Fruit fly (Drosophila melanogaster) S2 (cell line): ENCODE data around the gene CG14810.

Experiments used
- CG8478 ChIP-seq: fragments of >200 bp; optimal IDR thresholded peaks from 2 replicates; lab custom pipeline; 2018
- CTCF ChIP-seq, 2 experiments: fragments of >200 bp; optimal IDR thresholded peaks; 2 replicates each; lab custom pipeline; 2018

Gene CG14810

DNA sequence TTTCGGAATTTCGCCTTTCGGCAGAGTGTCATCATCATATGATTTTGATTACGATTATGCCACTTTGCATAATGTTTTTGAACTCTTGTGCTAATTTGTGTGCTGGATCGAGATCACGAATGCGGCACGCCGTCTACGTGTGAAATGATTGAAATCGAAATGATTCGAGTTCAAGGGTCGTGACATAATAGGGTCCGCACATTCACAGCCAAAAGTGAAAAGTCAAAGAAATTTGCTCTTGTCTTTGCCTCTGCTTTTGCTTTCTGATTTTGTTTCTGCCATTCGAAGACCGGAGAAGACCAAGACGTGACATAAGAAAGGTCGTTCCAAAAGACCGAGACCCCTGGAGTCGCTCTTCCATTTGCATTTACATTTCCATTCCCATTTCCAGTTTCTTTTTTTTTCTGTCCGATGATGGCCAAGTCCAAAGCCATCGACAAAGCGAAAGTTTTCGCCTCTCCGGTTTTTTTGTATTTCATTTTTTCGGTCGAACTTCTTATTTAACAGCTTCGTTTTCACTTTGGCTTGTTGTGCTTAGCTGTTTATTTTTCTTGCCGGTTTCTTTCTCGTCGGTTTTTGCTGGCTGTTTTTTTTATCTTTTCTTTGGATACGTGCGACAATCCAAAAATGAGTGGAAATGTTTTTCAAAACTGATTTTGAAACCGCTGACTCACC lies 14.7 kb upstream of the CG14810 start:
- no peak for TF ChIP-seq CTCF (optimal IDR thresholded peaks at IDR 0.05; lab: Kevin White, UChicago)
- no peak for TF ChIP-seq CG8478

DNA sequence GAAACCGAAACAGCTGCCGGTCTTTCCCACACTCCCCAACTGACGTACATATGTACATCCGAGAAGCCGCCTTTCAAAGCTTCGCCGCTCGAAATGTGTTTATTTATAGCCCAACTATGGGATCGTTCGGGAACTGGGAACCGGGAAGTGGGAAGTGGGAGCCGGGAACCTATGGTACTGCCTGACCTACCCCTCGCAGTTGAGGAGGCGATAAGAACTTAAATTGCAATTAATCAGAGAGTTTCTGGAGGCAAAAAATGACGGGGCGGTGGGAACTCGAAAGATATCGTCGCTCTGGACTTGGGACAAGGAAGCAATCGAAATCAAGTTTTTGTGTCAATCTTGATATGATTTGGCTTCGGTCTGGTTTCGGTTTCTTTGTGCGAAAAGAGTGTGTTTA lies 12.6 kb upstream of the CG14810 start:
- TF ChIP-seq CG8478 (no peak), CTCF (optimal IDR thresholded peaks at IDR 0.05; lab: Kevin White, UChicago) (no peak)

DNA sequence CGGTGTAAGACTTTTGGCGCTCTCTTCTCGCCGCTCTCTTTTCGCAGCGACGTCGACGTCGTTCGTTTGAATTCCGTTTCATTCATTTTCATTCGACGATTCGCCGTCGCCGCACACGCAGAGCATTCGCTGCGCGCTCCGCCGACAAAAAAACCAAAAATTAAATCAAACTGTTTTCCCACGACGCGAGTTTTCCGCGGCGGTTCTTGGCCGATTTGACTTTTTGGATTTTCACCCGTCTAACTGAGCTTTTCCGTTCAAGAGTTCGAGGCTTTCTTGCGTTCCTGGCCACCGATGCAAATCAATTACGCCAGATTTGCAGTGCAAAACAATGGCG lies 11.0 kb upstream of the CG14810 start:
- TF ChIP-seq CG8478 (no peak), CTCF (optimal IDR thresholded peaks at IDR 0.05; lab: Kevin White, UChicago) (no peak)

DNA sequence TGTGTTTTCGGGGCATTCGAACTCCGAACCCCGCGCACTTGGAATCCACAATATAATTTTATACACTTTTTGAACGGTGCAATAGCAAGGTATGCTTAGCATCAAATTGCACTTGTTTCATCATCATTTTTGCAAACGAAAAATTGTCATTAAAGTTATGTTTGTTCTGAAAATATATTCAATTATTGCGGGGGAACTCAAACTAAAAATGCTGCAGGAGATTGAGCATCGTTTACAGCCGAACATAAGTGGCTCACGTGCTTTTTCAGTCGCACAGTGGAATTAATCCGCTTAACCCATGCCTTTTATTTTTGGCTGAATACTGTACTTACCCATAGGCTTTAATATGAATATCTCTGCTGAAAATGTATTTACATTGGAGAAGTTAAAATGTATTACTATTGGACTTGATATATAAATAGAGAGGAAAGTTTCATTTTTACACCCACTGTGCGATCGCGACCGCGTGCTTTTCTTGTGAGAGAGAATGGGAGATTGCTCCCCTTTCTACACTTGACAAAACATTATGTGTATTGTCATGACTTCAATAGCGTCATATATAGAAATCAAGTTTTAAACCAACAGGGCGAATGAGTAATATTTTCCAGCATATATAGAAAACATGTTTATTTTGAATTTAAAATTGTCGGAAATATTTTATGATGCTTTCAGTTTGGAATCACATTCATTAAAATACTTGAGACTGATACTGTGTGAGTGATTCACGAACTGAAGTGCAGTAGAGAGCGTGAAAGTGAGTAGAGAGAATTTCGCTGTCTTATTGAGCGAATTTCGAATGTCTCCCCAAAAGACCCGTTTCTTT lies 10.5 kb upstream of the CG14810 start:
- TF ChIP-seq CG8478: no peak

DNA sequence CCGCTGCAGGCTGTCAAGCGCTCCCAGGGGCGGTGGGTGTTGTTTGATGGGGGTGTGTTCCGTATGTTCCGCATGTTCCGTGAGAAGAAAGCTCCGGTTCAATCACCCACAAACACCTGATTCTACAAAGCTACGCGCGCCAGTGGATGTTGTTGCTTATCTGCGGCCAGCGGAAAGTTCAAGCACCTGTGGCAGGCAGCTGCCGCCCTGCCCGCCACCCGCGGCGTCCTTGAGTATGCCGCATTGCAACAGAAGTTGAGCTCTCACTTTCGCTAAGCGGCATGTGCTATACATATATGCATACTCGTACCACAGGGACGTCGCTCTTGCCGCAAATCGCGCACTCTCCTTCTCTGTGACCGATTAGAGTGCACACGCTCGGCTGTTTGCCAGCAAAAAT lies 8.0 kb upstream of the CG14810 start:
- TF ChIP-seq CG8478 (no peak), CTCF (optimal IDR thresholded peaks at IDR 0.05; lab: Kevin White, UChicago) (no peak)

DNA sequence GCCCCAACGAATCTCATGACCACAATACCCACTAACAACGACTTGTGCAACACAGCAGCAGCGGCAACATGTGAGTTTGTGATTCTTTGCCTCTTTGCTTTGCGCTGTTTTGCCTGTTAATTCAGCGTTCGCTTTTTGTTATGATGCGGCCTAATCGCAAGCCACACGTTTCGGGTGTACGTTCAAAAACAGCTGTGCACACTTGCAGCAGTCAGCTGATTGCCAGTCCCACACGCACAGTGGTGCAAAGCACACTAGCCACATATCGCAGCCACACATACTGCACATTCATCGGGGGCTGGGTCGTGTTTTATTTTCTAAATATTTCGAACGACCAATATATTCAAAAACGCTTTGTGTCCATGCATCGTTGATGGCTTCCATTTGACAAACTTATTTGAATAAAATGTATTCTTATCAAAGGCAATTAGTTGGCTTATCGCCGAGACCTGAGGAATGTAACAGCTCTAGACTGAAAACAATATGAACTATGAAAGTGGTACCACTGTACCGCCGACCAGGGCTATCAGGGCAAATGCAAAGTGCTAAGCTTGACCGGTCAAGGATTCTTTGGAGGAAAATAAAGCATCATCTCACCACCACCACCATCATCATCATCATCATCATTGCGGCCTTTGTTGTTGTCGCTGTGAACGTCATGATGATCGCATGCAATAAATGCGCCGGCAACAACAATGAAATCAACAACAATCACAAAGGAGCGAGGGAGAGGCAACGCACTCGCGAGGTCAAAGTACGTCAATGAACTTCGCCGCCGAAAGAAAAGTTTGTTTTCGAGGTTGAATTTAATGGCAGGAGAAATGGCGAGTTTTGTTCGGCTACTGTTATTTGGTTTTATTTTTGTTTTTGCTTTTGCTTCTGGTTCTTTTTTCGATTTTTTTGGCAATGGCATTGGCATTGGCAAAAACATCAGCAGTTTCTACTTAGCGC lies 6.0 kb upstream of the CG14810 start:
- no peak for TF ChIP-seq CG8478
- no peak for TF ChIP-seq CTCF (optimal IDR thresholded peaks at IDR 0.05; lab: Kevin White, UChicago)

DNA sequence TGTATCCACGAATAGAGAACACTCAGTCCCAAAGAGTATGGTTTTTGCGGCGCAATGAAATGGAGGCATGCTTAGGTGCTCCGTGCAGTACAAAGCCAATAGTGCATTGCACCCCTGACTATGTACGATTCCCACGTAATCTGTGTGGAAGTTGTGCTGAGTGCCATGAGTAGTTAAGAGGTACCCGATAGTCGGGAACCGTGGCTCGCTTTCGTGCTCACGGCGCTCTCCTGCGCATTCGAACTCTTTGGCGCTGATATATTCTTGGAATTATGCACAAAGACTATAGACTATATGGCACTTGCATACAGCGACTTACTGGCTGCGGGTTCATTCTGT lies 4.4 kb upstream of the CG14810 start:
- no peak for TF ChIP-seq CG8478

DNA sequence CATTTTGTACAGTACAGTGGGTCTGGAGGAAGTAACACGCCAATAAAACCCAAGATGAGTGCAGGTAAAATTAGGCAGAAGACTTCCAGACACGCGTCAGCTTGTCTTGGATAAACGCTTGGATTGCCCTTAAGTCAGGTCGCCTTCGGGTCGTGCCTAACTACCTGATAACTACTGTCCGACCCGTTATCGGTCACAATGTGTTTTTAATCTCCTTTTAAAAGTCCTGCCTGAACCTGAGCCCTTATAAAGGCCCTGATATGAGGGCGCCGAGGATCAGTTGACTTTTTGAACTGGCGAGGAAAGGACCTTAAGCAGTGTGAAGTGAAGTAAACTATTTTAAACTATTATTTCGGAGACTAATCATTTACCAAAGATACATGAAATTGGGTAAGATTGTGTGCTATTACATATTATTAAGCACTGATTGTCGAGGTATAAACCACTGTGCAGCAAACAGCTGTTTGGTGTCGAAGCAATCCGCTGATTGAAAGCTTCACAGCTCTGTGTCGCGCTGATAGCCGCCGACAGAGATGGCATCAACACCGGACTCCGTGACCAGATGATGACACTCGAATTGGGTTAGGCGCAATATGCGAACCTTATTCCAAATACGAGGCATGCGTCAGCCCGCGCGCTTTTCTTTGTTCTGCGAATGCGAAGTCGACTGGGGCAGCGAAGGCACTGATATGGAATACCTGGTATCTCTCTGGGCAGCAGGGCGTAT lies 3.9 kb upstream of the CG14810 start:
- TF ChIP-seq CG8478 (no peak), CTCF (optimal IDR thresholded peaks at IDR 0.05; lab: Kevin White, UChicago) (no peak)

DNA sequence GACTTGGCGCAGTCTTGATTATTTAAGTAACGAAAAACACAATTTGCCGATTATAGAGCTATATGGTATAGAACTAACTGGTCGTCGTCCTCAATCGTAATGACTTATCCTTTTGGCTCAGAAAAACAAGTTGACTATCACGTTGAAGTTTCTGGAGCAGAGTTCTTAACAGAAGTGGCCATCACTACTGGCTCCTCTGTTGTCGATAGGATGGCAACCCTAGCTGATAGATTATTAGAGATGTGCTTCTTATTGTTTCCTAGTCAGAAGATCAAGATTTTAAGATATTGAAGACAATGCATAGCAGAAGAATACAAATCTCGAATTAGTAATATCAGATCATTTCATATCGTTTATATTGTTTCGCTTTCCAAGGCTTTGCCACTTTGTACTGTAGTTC lies 2.1 kb upstream of the CG14810 start, which contains the start of gene CG14811:
TSS of gene CG14811 (minus strand) at position 101 of the 400 bp plus-strand sequence.
- TF ChIP-seq CTCF (optimal IDR thresholded peaks at IDR 0.05; lab: Kevin White, UChicago) (no peak), CG8478 (no peak)

DNA sequence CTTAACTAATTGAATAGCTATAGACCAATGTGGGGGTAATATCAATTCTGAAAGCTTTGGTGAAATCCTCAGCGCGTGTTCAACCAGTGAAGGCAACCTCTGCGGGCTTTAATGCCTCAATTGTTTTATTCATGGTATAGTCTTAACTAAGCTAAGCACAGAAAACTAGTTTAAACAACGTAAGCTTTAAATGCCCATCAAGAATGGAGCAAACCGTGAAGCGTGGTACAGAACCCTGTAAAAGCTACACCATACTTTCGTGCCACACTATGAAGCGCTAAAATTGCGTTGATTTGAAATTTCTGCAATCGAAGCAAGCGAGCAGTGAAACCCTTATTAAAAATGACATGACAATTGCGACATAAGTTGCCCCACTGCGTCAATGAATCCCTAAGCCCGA lies 898 bp upstream of the CG14810 start:
- TF ChIP-seq CTCF (optimal IDR thresholded peaks at IDR 0.05; lab: Kevin White, UChicago) (no peak), CG8478 (no peak)

DNA sequence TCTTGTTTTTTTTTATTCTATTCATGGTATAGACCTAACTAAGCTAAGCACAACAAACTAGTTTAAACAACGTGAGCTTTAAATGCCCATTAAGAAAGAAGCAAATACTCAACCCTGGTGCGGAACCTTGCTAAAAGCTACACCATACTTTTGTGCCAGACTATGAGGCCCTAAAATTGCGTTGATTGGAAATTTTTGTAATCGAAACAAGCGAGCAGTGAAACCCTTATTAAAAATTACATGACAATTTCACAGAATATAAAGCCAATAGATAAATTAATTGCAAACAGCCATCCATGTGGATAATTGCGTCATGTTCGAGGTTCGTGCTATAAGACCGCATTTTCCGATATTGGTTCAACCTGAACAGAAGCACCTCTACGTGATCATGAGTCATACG lies 1.1 kb downstream of the CG14810 start:
- peak in 1 of 2 experiments; percentile 12 for TF ChIP-seq CTCF (optimal IDR thresholded peaks at IDR 0.05; lab: Kevin White, UChicago)
- TF ChIP-seq CG8478: no peak

DNA sequence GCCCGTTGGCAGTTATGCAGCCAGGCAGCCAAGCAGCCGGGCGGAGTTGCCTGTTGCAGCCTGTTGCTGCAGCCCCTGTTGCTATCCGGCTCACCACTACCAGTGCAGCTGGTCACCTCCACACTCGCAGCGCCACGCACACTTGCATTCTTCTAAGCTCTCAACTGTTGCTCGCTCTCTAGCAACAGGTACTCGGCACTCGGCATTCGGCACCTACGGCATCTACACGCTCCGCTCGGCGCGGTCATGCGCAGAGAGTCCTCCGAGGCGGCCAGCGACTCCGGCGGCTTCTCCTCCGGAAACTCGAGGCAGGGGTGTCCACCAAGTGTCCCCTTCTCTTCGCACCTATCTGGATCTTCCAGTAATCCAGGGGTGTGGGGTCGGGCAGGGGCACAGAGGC lies 9.0 kb downstream of the CG14810 start:
- no peak for TF ChIP-seq CG8478
- no peak for TF ChIP-seq CTCF (optimal IDR thresholded peaks at IDR 0.05; lab: Kevin White, UChicago)

DNA sequence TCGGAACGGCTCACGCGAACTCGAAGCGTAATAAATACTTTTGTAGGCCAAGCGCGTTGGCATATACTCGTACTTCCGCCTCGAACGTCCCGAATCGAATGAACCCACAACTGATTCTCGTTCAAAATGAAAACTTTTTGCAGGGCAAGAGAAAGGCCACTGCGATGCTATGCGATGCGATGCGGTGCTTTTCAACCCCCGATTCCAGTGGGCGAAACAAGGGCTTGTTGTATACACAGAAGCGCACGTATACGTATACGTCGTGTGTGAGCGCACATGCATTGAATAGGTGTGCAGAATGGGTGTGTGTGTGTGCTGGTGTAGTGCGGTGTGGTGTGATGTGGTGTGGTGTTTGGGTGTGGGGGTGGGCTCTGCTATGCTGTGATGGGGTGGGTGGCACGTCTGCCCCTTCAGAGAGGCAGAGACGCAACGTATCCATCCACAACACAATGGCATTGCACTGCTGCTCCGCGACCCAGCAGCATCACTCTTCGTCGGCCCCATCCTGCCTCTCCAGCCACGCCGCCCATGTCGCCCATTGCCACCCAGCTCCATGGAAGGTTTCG lies 26.3 kb downstream of the CG14810 start:
- TF ChIP-seq CTCF (optimal IDR thresholded peaks at IDR 0.05; lab: Kevin White, UChicago) (no peak), CG8478 (no peak)

DNA sequence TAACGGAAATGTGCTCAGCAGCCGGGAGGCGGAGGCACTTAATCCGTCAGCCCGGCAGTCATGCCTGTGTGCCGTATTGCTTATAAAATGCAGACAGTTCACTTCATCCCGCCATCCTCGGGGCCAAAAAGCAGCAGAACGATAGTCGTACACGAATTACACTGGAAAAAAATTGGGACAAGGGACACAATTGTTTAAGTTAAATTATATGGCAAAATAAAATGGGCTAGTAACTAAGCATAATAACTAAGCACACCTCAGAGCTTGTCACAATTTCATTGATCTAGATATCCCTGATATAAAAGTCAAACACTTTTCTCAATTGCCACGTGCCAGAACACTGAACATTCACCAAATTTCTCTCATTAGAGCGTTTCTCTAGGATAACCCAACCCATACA lies 30.9 kb downstream of the CG14810 start, which contains the start of gene CG32806:
TSS of gene CG32806 (plus strand) at position 301 of the 400 bp plus-strand sequence.
- TF ChIP-seq CG8478: no peak
- TF ChIP-seq CTCF (optimal IDR thresholded peaks at IDR 0.05; lab: Kevin White, UChicago): no peak

DNA sequence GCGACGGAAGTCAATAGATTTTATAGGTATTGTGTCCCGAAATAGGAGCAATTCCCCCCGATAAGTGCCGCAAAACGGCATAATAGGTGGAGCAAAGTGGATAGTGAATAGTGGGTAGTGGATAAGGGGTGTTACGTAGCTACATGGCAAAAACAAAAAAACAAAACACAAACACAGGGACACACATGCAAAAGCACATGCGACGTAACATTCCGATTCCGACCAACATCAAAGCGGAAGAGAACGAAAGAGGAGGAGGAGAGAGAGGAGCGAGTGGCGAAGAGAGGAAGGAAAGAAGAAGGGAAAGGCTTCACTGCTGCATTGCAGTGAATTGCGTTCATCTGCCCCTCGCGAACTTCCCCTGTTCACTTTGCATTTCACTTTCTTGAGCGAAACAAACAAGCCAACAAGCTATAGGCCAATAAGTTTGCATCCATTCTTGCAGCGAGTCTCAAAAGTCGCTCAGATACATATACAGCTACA lies 45.8 kb downstream of the CG14810 start:
- no peak for TF ChIP-seq CTCF (optimal IDR thresholded peaks at IDR 0.05; lab: Kevin White, UChicago)
- TF ChIP-seq CG8478: no peak
